Worm (Caenorhabditis elegans) whole organism, mixed stage, embryonic: ENCODE results near the gene srw-60.

Source experiments
- M03D4.4 ChIP-seq: sonication (generic microtip); optimal IDR thresholded peaks from 2 replicates; lab custom pipeline; 2017; ENCODE audit warnings: mild to moderate bottlenecking, missing genetic modification characterization, missing compliant biosample characterization
- bed-3 ChIP-seq: fragments of 200-800 bp; sonication (Bioruptor generic); optimal IDR thresholded peaks from 3 replicates; lab custom pipeline; 2018; ENCODE audit warnings: mild to moderate bottlenecking, missing genetic modification characterization, moderate library complexity, missing compliant biosample characterization
- blmp-1 ChIP-seq: fragments of 150-350 bp; optimal IDR thresholded peaks from 2 replicates; lab custom pipeline; 2014; ENCODE audit warnings: missing biosample characterization, missing genetic modification characterization
- ceh-43 ChIP-seq: fragments of 200-800 bp; sonication (Bioruptor generic); optimal IDR thresholded peaks from 2 replicates; lab custom pipeline; 2018; ENCODE audit warnings: mild to moderate bottlenecking, missing genetic modification characterization, moderate library complexity, missing compliant biosample characterization
- ceh-83 ChIP-seq: fragments of 200-800 bp; sonication (Bioruptor generic); optimal IDR thresholded peaks from 2 replicates; lab custom pipeline; 2018; ENCODE audit warnings: mild to moderate bottlenecking, missing genetic modification characterization, missing compliant biosample characterization
- cnd-1 ChIP-seq: fragments of 200-800 bp; sonication (Bioruptor generic); optimal IDR thresholded peaks from 2 replicates; lab custom pipeline; 2018; ENCODE audit warnings: mild to moderate bottlenecking, missing genetic modification characterization, missing compliant biosample characterization
- elt-1 ChIP-seq: sonication (generic microtip); optimal IDR thresholded peaks from 2 replicates; lab custom pipeline; 2017; ENCODE audit warnings: missing genetic modification characterization, mild to moderate bottlenecking, missing compliant biosample characterization, antibody characterized with exemption, moderate library complexity, borderline replicate concordance; ENCODE audit not compliant: insufficient read depth
- elt-3 ChIP-seq: fragments of 150-350 bp; optimal IDR thresholded peaks from 2 replicates; lab custom pipeline; 2014; ENCODE audit warnings: missing biosample characterization, missing genetic modification characterization
- flh-1 ChIP-seq: fragments of 200-800 bp; sonication (Bioruptor generic); optimal IDR thresholded peaks from 2 replicates; lab custom pipeline; 2018; ENCODE audit warnings: mild to moderate bottlenecking, missing genetic modification characterization, moderate library complexity, missing compliant biosample characterization
- ham-2 ChIP-seq: fragments of 200-800 bp; sonication (Bioruptor generic); optimal IDR thresholded peaks from 2 replicates; lab custom pipeline; 2018; ENCODE audit warnings: mild to moderate bottlenecking, missing genetic modification characterization, missing compliant biosample characterization
- hlh-1 ChIP-seq: fragments of 150-350 bp; optimal IDR thresholded peaks from 2 replicates; lab custom pipeline; 2014; ENCODE audit warnings: missing biosample characterization, missing genetic modification reagents, missing genetic modification characterization
- lin-13 ChIP-seq: fragments of 150-350 bp; optimal IDR thresholded peaks from 2 replicates; lab custom pipeline; 2014; ENCODE audit warnings: missing biosample characterization, missing genetic modification characterization
- lin-32 ChIP-seq: fragments of 200-800 bp; sonication (Bioruptor generic); optimal IDR thresholded peaks from 2 replicates; lab custom pipeline; 2018; ENCODE audit warnings: mild to moderate bottlenecking, missing genetic modification characterization, missing compliant biosample characterization
- lsy-2 ChIP-seq: fragments of 150-350 bp; optimal IDR thresholded peaks from 2 replicates; lab custom pipeline; 2014; ENCODE audit warnings: missing biosample characterization, missing genetic modification characterization
- mep-1 ChIP-seq: fragments of 150-350 bp; optimal IDR thresholded peaks from 2 replicates; lab custom pipeline; 2017; ENCODE audit warnings: missing biosample characterization, missing genetic modification reagents, missing genetic modification characterization, inconsistent platforms
- mls-2 ChIP-seq: sonication (generic microtip); optimal IDR thresholded peaks from 2 replicates; lab custom pipeline; 2016; ENCODE audit warnings: mild to moderate bottlenecking, missing genetic modification characterization, moderate library complexity, missing compliant biosample characterization
- nhr-12 ChIP-seq: fragments of 150-350 bp; optimal IDR thresholded peaks from 2 replicates; lab custom pipeline; 2014; ENCODE audit warnings: missing biosample characterization, missing genetic modification characterization
- nhr-237 ChIP-seq: fragments of 150-350 bp; optimal IDR thresholded peaks from 2 replicates; lab custom pipeline; 2014; ENCODE audit warnings: missing biosample characterization, missing genetic modification characterization
- nhr-76 ChIP-seq: sonication (generic microtip); optimal IDR thresholded peaks from 2 replicates; lab custom pipeline; 2017; ENCODE audit warnings: missing biosample characterization, missing genetic modification characterization
- pha-4 ChIP-seq: fragments of 150-350 bp; optimal IDR thresholded peaks from 2 replicates; lab custom pipeline; 2018; ENCODE audit warnings: missing biosample characterization, missing genetic modification reagents, missing genetic modification characterization
- snpc-4 ChIP-seq: fragments of 150-350 bp; optimal IDR thresholded peaks from 2 replicates; lab custom pipeline; 2014; ENCODE audit warnings: missing biosample characterization, missing genetic modification characterization
- sptf-1 ChIP-seq: sonication (generic microtip); optimal IDR thresholded peaks from 2 replicates; lab custom pipeline; 2017; ENCODE audit warnings: mild to moderate bottlenecking, missing genetic modification characterization, moderate library complexity, missing compliant biosample characterization
- tbx-8 ChIP-seq: fragments of 200-800 bp; sonication (Bioruptor generic); optimal IDR thresholded peaks from 2 replicates; lab custom pipeline; 2018; ENCODE audit warnings: mild to moderate bottlenecking, missing genetic modification characterization, moderate library complexity, missing compliant biosample characterization

srw-60 gene

ce11 chrII:2976597-2976996, 18.2 kb downstream of the srw-60 start, which contains the start of gene nhr-88:
TSS of gene nhr-88 (plus strand) at chrII:2976639.
- no peak for TF ChIP-seq pha-4
- TF ChIP-seq sptf-1 (tag; lab: Kevin White, UChicago): peak; percentile 8

ce11 chrII:2977652-2978051, 19.2 kb downstream of the srw-60 start:
- no peak for TF ChIP-seq ham-2 (GFP tag; lab: Kevin White, UChicago)
- TF ChIP-seq bed-3 (GFP tag; lab: Kevin White, UChicago): no peak
- TF ChIP-seq elt-3 (tag; lab: Kevin White, UChicago): no peak
- no peak for TF ChIP-seq nhr-12 (tag; lab: Kevin White, UChicago)
- TF ChIP-seq snpc-4 (tag; lab: Kevin White, UChicago): no peak
- TF ChIP-seq mep-1 (tag; lab: Kevin White, UChicago): no peak
- TF ChIP-seq mls-2 (tag; lab: Kevin White, UChicago): no peak
- TF ChIP-seq lin-13 (tag; lab: Kevin White, UChicago): no peak
- no peak for TF ChIP-seq ceh-83 (GFP tag; lab: Kevin White, UChicago)
- TF ChIP-seq elt-1 (tag; lab: Kevin White, UChicago): no peak

ce11 chrII:2979061-2979460, 20.7 kb downstream of the srw-60 start:
- peak; percentile 36 for TF ChIP-seq ham-2 (GFP tag; lab: Kevin White, UChicago)
- no peak for TF ChIP-seq lin-13 (tag; lab: Kevin White, UChicago)
- TF ChIP-seq nhr-237: no peak

ce11 chrII:2984383-2984782, 26.0 kb downstream of the srw-60 start:
- TF ChIP-seq lsy-2 (tag; lab: Kevin White, UChicago): no peak
- no peak for TF ChIP-seq snpc-4 (tag; lab: Kevin White, UChicago)
- no peak for TF ChIP-seq nhr-237
- no peak for TF ChIP-seq mep-1 (tag; lab: Kevin White, UChicago)
- TF ChIP-seq bed-3 (GFP tag; lab: Kevin White, UChicago): no peak
- TF ChIP-seq elt-1 (tag; lab: Kevin White, UChicago): no peak
- TF ChIP-seq lin-13 (tag; lab: Kevin White, UChicago): no peak
- no peak for TF ChIP-seq mls-2 (tag; lab: Kevin White, UChicago)
- no peak for TF ChIP-seq tbx-8 (GFP tag; lab: Kevin White, UChicago)
- no peak for TF ChIP-seq elt-3 (tag; lab: Kevin White, UChicago)
- TF ChIP-seq lin-32 (GFP tag; lab: Kevin White, UChicago): no peak
- TF ChIP-seq flh-1 (GFP tag; lab: Kevin White, UChicago): no peak

DNA sequence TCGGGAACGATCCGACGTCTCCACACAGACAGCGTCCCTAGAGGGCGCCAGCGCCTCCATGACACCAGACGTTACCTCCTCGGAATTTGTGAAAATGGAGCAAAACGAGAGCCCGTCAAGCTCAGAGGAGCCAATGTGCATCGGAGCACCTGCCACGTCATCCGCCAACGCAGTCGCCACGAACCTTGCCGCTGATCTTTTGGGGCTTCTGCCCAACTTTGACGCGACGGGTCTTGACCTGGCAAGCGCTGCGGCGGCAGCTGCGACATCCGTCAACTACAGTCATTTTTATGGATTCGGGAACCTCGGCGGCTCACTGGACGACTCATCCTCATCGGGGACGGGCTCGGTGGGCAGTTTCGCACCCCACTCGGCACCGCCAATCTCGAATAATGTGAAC, 27.0 kb downstream of the srw-60 start:
- no peak for TF ChIP-seq ceh-43 (GFP tag; lab: Kevin White, UChicago)
- no peak for TF ChIP-seq M03D4.4 (tag; lab: Kevin White, UChicago)

DNA sequence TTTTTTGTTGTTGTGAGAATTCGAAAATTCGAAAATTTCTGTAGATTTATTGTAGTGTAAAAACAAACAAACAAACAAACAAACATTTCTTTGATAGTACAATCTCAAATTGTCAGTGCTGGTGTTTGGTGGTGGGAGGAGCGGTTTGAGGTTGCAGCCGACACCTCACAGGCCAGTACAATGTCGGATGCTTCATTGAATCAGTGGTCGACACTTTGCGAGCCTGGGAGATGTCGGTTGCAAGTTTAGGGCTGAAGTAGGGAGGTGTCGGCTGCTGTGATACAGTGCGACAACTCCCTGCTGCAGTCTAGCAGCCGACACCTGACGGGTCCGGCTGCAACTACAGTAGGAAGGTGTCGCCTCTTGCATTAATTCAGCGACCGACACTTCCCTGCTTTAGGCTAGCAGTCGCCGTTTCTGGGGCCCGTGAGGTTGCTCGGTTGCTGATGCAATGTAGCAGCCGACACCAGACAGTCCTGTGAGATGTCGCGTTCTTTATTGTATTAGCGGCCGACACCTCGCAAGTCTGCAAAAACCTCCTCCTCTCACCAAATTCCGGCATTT, 27.6 kb downstream of the srw-60 start:
- TF ChIP-seq lsy-2 (tag; lab: Kevin White, UChicago) (no peak), nhr-237 (no peak), snpc-4 (tag; lab: Kevin White, UChicago) (no peak), nhr-76 (tag; lab: Kevin White, UChicago) (no peak), cnd-1 (tag; lab: Kevin White, UChicago) (no peak), ceh-83 (GFP tag; lab: Kevin White, UChicago) (no peak), ceh-43 (GFP tag; lab: Kevin White, UChicago) (no peak), hlh-1 (tag; lab: Kevin White, UChicago) (no peak)

DNA sequence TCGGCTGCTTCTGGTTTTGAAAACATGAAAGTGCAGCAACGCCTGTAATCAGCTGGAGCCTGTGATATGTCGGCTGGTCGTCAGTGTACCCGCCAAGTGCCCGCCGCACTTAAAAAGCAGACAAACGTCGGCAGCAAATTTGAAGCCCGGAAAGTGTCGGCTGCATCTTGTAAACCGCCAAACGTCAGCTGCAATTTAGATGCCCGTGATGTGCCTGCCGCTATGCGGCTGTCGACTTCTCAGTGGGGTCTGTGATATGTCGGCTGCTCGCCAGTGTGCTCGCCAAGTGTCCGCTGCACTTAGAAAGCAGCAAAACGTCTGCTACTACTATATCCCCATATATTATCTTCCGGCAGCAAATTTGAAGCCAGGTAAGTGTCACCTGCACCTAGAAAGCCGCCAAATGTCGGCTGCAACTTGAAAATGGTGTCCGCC, 28.7 kb downstream of the srw-60 start:
- no peak for TF ChIP-seq bed-3 (GFP tag; lab: Kevin White, UChicago)
- TF ChIP-seq ceh-43 (GFP tag; lab: Kevin White, UChicago): no peak
- TF ChIP-seq blmp-1 (tag; lab: Kevin White, UChicago): no peak
